Fruit fly (Drosophila melanogaster) whole organism, embryonic: Measurements from ENCODE around the gene CG18744.

Source experiments
- CG13123 ChIP-seq: fragments of 200-800 bp; sonication (Bioruptor generic); optimal IDR thresholded peaks from 2 replicates; lab custom pipeline; 2016; ENCODE audit warnings: missing biosample characterization, missing genetic modification characterization
- CrebB ChIP-seq: fragments of 200-800 bp; sonication (Bioruptor generic); optimal IDR thresholded peaks from 3 replicates; lab custom pipeline; 2018; ENCODE audit warnings: missing biosample characterization, mild to moderate bottlenecking, missing genetic modification characterization
- croc ChIP-seq: fragments of 200-800 bp; sonication (Bioruptor generic); conservative IDR thresholded peaks from 3 replicates; pipeline ENCODE4 v1.3.6; 2022; ENCODE audit warnings: missing biosample characterization, missing genetic modification characterization
- dysf ChIP-seq: fragments of 200-800 bp; sonication (Bioruptor generic); IDR thresholded peaks from 3 replicates; pipeline ENCODE4 v1.3.6; 2022; ENCODE audit warnings: missing biosample characterization, missing genetic modification characterization

DNA sequence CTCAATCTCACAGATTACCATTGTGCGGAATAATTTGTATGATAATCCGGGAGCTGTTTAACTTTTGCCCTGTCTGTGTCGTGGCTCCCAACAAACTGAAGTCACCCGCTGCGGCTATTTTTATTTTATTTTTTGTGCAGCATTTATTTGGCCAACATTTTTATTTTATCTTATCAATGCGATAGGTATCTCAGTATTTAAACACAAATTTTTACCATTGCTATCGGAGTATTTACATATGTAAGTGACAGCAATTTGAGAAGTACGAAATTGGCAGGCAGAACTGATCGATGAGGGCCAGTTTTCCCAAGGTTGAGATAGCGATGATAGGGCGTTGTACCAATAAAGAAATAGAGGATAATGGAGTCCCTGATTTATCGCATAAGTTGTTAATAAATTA lies 8.5 kb downstream of the CG18744 start, which contains the start of gene CG18746:
- no peak for TF ChIP-seq croc (GFP tag; lab: Robert Waterston, UW)
- no peak for TF ChIP-seq CG13123 (GFP tag; lab: Kevin White, UChicago)
- no peak for TF ChIP-seq dysf (GFP tag; lab: Robert Waterston, UW)
- no peak for TF ChIP-seq CrebB (tag; lab: Kevin White, UChicago)
